Fruit fly (Drosophila melanogaster): ENCODE results near the gene Josd.

The Josd gene

dm6 chrX:6263614-6264130, 2.7 kb downstream of the Josd start (continued):
- TF ChIP-seq HmgZ (tag; optimal IDR thresholded peaks at IDR 0.05) (peak; percentile 75), kay (GFP tag; optimal IDR thresholded peaks at IDR 0.05) (no peak), lab (GFP tag; optimal IDR thresholded peaks at IDR 0.05) (peak; percentile 90), CG13287 (GFP tag; IDR thresholded peaks at IDR 0.05; ENCODE audit: partially characterized antibody) (no peak), CG2199 (GFP tag; IDR thresholded peaks at IDR 0.05) (no peak), CG13424 (tag; optimal IDR thresholded peaks at IDR 0.05) (peak; percentile 78), Mes4 (GFP tag; optimal IDR thresholded peaks at IDR 0.05) (no peak), Mad (GFP tag; optimal IDR thresholded peaks at IDR 0.05) (peak; percentile 64), D (optimal IDR thresholded peaks at IDR 0.05) (no peak), D (GFP tag; optimal IDR thresholded peaks at IDR 0.05) (peak; percentile 74), CG6689 (GFP tag; IDR thresholded peaks at IDR 0.05) (peak; percentile 79), CG15073 (GFP tag; optimal IDR thresholded peaks at IDR 0.05) (no peak), CG7357 (GFP tag; IDR thresholded peaks at IDR 0.05) (peak; percentile 35; the same call in 1 of the 3 replicates), HLH4C (GFP tag; IDR thresholded peaks at IDR 0.05; ENCODE audit: partially characterized antibody) (no peak), sens-2 (GFP tag; IDR thresholded peaks at IDR 0.05) (0 out of 2 replicates have a peak, but pooled peaks have one; percentile 27), CG7987 (GFP tag; optimal IDR thresholded peaks at IDR 0.05) (peak; percentile 44), p53 (GFP tag; optimal IDR thresholded peaks at IDR 0.05) (no peak), sug (tag; optimal IDR thresholded peaks at IDR 0.05) (peak; percentile 95), H15 (GFP tag; IDR thresholded peaks at IDR 0.05) (no peak), bigmax (GFP tag; optimal IDR thresholded peaks at IDR 0.05) (no peak), Ravus (GFP tag; IDR thresholded peaks at IDR 0.05) (no peak), sqz (GFP tag; optimal IDR thresholded peaks at IDR 0.05) (peak; percentile 57), klu (GFP tag; IDR thresholded peaks at IDR 0.05) (0 out of 2 replicates have a peak, but pooled peaks have one; percentile 49), Dip2 (GFP tag; IDR thresholded peaks at IDR 0.05) (no peak), H2.0 (GFP tag; IDR thresholded peaks at IDR 0.05) (peak; percentile 29; the same call in 1 of the 2 replicates), D19A (tag; optimal IDR thresholded peaks at IDR 0.05) (peak; percentile 77), CG13123 (GFP tag; optimal IDR thresholded peaks at IDR 0.05) (no peak), Ptx1 (GFP tag; IDR thresholded peaks at IDR 0.05) (peak; percentile 67), Vsx1 (GFP tag; optimal IDR thresholded peaks at IDR 0.05) (peak; percentile 66), odd (GFP tag; optimal IDR thresholded peaks at IDR 0.05) (peak; percentile 79), hb (GFP tag; IDR thresholded peaks at IDR 0.05; ENCODE audit: partially characterized antibody) (no peak), Fer1 (GFP tag; optimal IDR thresholded peaks at IDR 0.05) (peak; percentile 92), CG15011 (GFP tag; optimal IDR thresholded peaks at IDR 0.05) (peak; percentile 79), Stat92E (GFP tag; optimal IDR thresholded peaks at IDR 0.05) (no peak), Dbx (GFP tag; IDR thresholded peaks at IDR 0.05) (peak; percentile 55), CG4424 (GFP tag; optimal IDR thresholded peaks at IDR 0.05) (peak; percentile 61), CG3065 (GFP tag; optimal IDR thresholded peaks at IDR 0.05) (no peak), CG10147 (GFP tag; optimal IDR thresholded peaks at IDR 0.05) (peak; percentile 87), CG10321 (GFP tag; IDR thresholded peaks at IDR 0.05) (no peak), onecut (GFP tag; IDR thresholded peaks at IDR 0.05) (peak; percentile 48), bbx (GFP tag; IDR thresholded peaks at IDR 0.05; ENCODE audit: partially characterized antibody) (no peak), inv (GFP tag; IDR thresholded peaks at IDR 0.05; ENCODE audit: partially characterized antibody) (no peak), fru (optimal IDR thresholded peaks at IDR 0.05) (no peak), CG6854 (GFP tag; optimal IDR thresholded peaks at IDR 0.05) (peak; percentile 83), ro (GFP tag; IDR thresholded peaks at IDR 0.05) (no peak), fu2 (GFP tag; optimal IDR thresholded peaks at IDR 0.05) (peak; percentile 32), Rx (GFP tag; IDR thresholded peaks at IDR 0.05) (peak; percentile 28; the same call in 1 of the 2 replicates), Oli (tag; optimal IDR thresholded peaks at IDR 0.05) (peak; percentile 84), Hr51 (GFP tag; optimal IDR thresholded peaks at IDR 0.05) (peak; percentile 4 to 87), Hr3 (GFP tag; optimal IDR thresholded peaks at IDR 0.05) (peak; percentile 48), Elba2 (GFP tag; optimal IDR thresholded peaks at IDR 0.05) (no peak)
